Comparison of ENCODE assay signal across 2 worm cellular contexts in genomic region chrV:6051159-6051558, ce11.
TF ChIP-seq lines count a peak whose summit lies in the region.

TSS of gene jamp-1 (minus strand) at chrV:6051259.

TF ChIP-seq in whole organism, L4 larva, 104 proteins besides CTCF, POLR2A, EP300 and RAD21:
- TF ChIP-seq Y48G9A.11 (GFP tag; IDR thresholded peaks at IDR 0.05; lab: Robert Waterston, UW) (no peak), lin-13 (GFP tag; optimal IDR thresholded peaks at IDR 0.05; lab: Kevin White, UChicago) (no peak), daf-16 (GFP tag; optimal IDR thresholded peaks at IDR 0.05; lab: Kevin White, UChicago) (no peak), daf-16 (tag; optimal IDR thresholded peaks at IDR 0.05; lab: Kevin White, UChicago) (peak; percentile 12), mdl-1 (tag; optimal IDR thresholded peaks at IDR 0.05; lab: Kevin White, UChicago) (no peak), dmd-6 (GFP tag; IDR thresholded peaks at IDR 0.05; lab: Robert Waterston, UW) (no peak)

TF ChIP-seq in whole organism, early embryonic, 17 proteins besides CTCF, POLR2A, EP300 and RAD21:
- TF ChIP-seq scrt-1 (GFP tag; IDR thresholded peaks at IDR 0.05; lab: Robert Waterston, UW) (0 out of 2 replicates have a peak, but pooled peaks have one; percentile 17), hnd-1 (tag; optimal IDR thresholded peaks at IDR 0.05; lab: Kevin White, UChicago) (no peak)
